Fruit fly (Drosophila melanogaster): Measurements from ENCODE around the gene CG6686.

CG6686 gene

dm6 chr2L:11949917-11950316 is 37.9 kb downstream of the CG6686 start (continued):
- no peak for TF ChIP-seq Nf-YC (tag; optimal IDR thresholded peaks at IDR 0.05)
- TF ChIP-seq CG34422 (GFP tag; IDR thresholded peaks at IDR 0.05) = no peak
- no peak for TF ChIP-seq pros (GFP tag; optimal IDR thresholded peaks at IDR 0.05)
- no peak for TF ChIP-seq exex (tag; optimal IDR thresholded peaks at IDR 0.05)
- TF ChIP-seq fd3F (GFP tag; optimal IDR thresholded peaks at IDR 0.05) = no peak
- no peak for TF ChIP-seq CG12299 (tag; optimal IDR thresholded peaks at IDR 0.05)
- TF ChIP-seq sens-2 (GFP tag; IDR thresholded peaks at IDR 0.05) = peak; percentile 51; the same call in 1 of the 2 replicates
- no peak for TF ChIP-seq gsb (GFP tag; IDR thresholded peaks at IDR 0.05)
- TF ChIP-seq CG1603 (tag; optimal IDR thresholded peaks at IDR 0.05) = peak; percentile 79
- TF ChIP-seq CG10431 (GFP tag; optimal IDR thresholded peaks at IDR 0.05) = no peak
- TF ChIP-seq CG10274 (GFP tag; optimal IDR thresholded peaks at IDR 0.05) = no peak
- no peak for TF ChIP-seq Dll (GFP tag; IDR thresholded peaks at IDR 0.05; ENCODE audit: partially characterized antibody)
- no peak for TF ChIP-seq sna (GFP tag; IDR thresholded peaks at IDR 0.05; ENCODE audit: partially characterized antibody)
- no peak for TF ChIP-seq vnd (GFP tag; IDR thresholded peaks at IDR 0.05; ENCODE audit: partially characterized antibody)
- no peak for TF ChIP-seq CG3065 (GFP tag; optimal IDR thresholded peaks at IDR 0.05)
- TF ChIP-seq CG33557 (GFP tag; optimal IDR thresholded peaks at IDR 0.05) = no peak
- no peak for TF ChIP-seq Dip2 (GFP tag; IDR thresholded peaks at IDR 0.05)
- TF ChIP-seq bsh (GFP tag; optimal IDR thresholded peaks at IDR 0.05) = peak; percentile 63 to 76
- peak; percentile 30 for TF ChIP-seq CG4820 (GFP tag; optimal IDR thresholded peaks at IDR 0.05)
- TF ChIP-seq ab (GFP tag; optimal IDR thresholded peaks at IDR 0.05) = no peak
- no peak for TF ChIP-seq hb (GFP tag; IDR thresholded peaks at IDR 0.05; ENCODE audit: partially characterized antibody)
- no peak for TF ChIP-seq CG17802 (tag; optimal IDR thresholded peaks at IDR 0.05)
- peak; percentile 60; the same call in 1 of the 2 replicates for TF ChIP-seq sob (GFP tag; IDR thresholded peaks at IDR 0.05)
- no peak for TF ChIP-seq CG31388 (GFP tag; optimal IDR thresholded peaks at IDR 0.05)
- peak; percentile 64; the same call in 1 of the 2 replicates for TF ChIP-seq ttk (GFP tag; IDR thresholded peaks at IDR 0.05)
- no peak for TF ChIP-seq run (tag; optimal IDR thresholded peaks at IDR 0.05)
- TF ChIP-seq CG17829 (tag; optimal IDR thresholded peaks at IDR 0.05) = peak; percentile 12
- TF ChIP-seq CG14860 (GFP tag; IDR thresholded peaks at IDR 0.05; ENCODE audit: partially characterized antibody) = no peak
- peak; percentile 4 for TF ChIP-seq CG12104 (GFP tag; optimal IDR thresholded peaks at IDR 0.05)
- no peak for TF ChIP-seq Gsc (GFP tag; IDR thresholded peaks at IDR 0.05)
- no peak for TF ChIP-seq Bdp1 (GFP tag; optimal IDR thresholded peaks at IDR 0.05)
- no peak for TF ChIP-seq gfzf (GFP tag; optimal IDR thresholded peaks at IDR 0.05)
- TF ChIP-seq Side (GFP tag; optimal IDR thresholded peaks at IDR 0.05) = no peak
- TF ChIP-seq Meics (GFP tag; optimal IDR thresholded peaks at IDR 0.05) = no peak
- no peak for TF ChIP-seq CG7372 (GFP tag; IDR thresholded peaks at IDR 0.05)
- TF ChIP-seq tup (GFP tag; optimal IDR thresholded peaks at IDR 0.05) = no peak
- TF ChIP-seq twi (tag; optimal IDR thresholded peaks at IDR 0.05) = no peak
- TF ChIP-seq dan (GFP tag; IDR thresholded peaks at IDR 0.05) = no peak
- peak; percentile 37 for TF ChIP-seq ATbp (GFP tag; optimal IDR thresholded peaks at IDR 0.05)
- no peak for TF ChIP-seq CG6765 (GFP tag; optimal IDR thresholded peaks at IDR 0.05)
- TF ChIP-seq cg (GFP tag; optimal IDR thresholded peaks at IDR 0.05) = no peak
- TF ChIP-seq pnt (GFP tag; optimal IDR thresholded peaks at IDR 0.05) = peak; percentile 50
- TF ChIP-seq CG15073 (GFP tag; optimal IDR thresholded peaks at IDR 0.05) = no peak
- TF ChIP-seq HLHmδ (GFP tag; optimal IDR thresholded peaks at IDR 0.05) = no peak
- TF ChIP-seq CG2120 (GFP tag; optimal IDR thresholded peaks at IDR 0.05) = no peak
- no peak for TF ChIP-seq CG18599 (GFP tag; optimal IDR thresholded peaks at IDR 0.05)
- no peak for TF ChIP-seq Hr78 (GFP tag; optimal IDR thresholded peaks at IDR 0.05)
- TF ChIP-seq HHEX (GFP tag; optimal IDR thresholded peaks at IDR 0.05) = no peak
- 0 out of 2 replicates have a peak, but pooled peaks have one; percentile 22 for TF ChIP-seq CG5953 (GFP tag; IDR thresholded peaks at IDR 0.05)
- no peak for TF ChIP-seq lab (GFP tag; optimal IDR thresholded peaks at IDR 0.05)

Data from whole organism, embryonic.